Fruit fly (Drosophila melanogaster) whole organism, embryonic: ENCODE measurements around the gene CG9775.
A peak's percentile ranks its signal among the peaks of the same experiment; 100 is the strongest.

Experiments
- ATbp ChIP-seq: fragments of 200-800 bp; sonication (Bioruptor generic); optimal IDR thresholded peaks from 2 replicates; lab custom pipeline; 2017; ENCODE audit warnings: missing biosample characterization, mild to moderate bottlenecking, missing genetic modification characterization, missing genetic modification reagents
- CG10274 ChIP-seq: fragments of 200-800 bp; sonication (Bioruptor generic); optimal IDR thresholded peaks from 3 replicates; lab custom pipeline; 2017; ENCODE audit warnings: missing biosample characterization, mild to moderate bottlenecking, missing genetic modification characterization
- CG12104 ChIP-seq: fragments of 200-800 bp; sonication (Bioruptor generic); optimal IDR thresholded peaks from 3 replicates; lab custom pipeline; 2016; ENCODE audit warnings: missing biosample characterization, missing genetic modification characterization
- CG12659 ChIP-seq: fragments of 200-800 bp; sonication (Bioruptor generic); optimal IDR thresholded peaks from 3 replicates; lab custom pipeline; 2017; ENCODE audit warnings: mild to moderate bottlenecking, missing biosample characterization, missing genetic modification reagents, missing genetic modification characterization
- CG12769 ChIP-seq: fragments of 200-800 bp; sonication (Bioruptor generic); optimal IDR thresholded peaks from 2 replicates; lab custom pipeline; 2019; ENCODE audit warnings: missing biosample characterization, mild to moderate bottlenecking, missing genetic modification characterization, moderate library complexity
- CG15479 ChIP-seq: fragments of 200-800 bp; sonication (Bioruptor generic); optimal IDR thresholded peaks from 3 replicates; lab custom pipeline; 2019; ENCODE audit warnings: missing biosample characterization, mild to moderate bottlenecking, missing genetic modification characterization, moderate library complexity
- CG17328 ChIP-seq: fragments of 200-800 bp; sonication (Bioruptor generic); IDR thresholded peaks from 2 replicates; pipeline ENCODE4 v1.3.6; 2022; ENCODE audit warnings: missing biosample characterization, missing genetic modification characterization
- CG17612 ChIP-seq: fragments of 200-800 bp; sonication (Bioruptor generic); IDR thresholded peaks from 2 replicates; pipeline ENCODE4 v1.3.6; 2022; ENCODE audit warnings: missing biosample characterization, missing genetic modification characterization
- CG18262 ChIP-seq: fragments of 200-800 bp; optimal IDR thresholded peaks from 3 replicates; lab custom pipeline; 2019; ENCODE audit warnings: missing biosample characterization, mild to moderate bottlenecking, missing genetic modification characterization, moderate library complexity
- CG18764 ChIP-seq: fragments of 200-800 bp; sonication (Bioruptor generic); optimal IDR thresholded peaks from 3 replicates; lab custom pipeline; 2016; ENCODE audit warnings: missing biosample characterization, missing genetic modification characterization
- CG2199 ChIP-seq: fragments of 200-800 bp; sonication (Bioruptor generic); IDR thresholded peaks from 3 replicates; pipeline ENCODE4 v1.3.6; 2022; ENCODE audit warnings: missing biosample characterization, missing genetic modification characterization
- CG32532 ChIP-seq: fragments of 200-800 bp; sonication (Bioruptor generic); IDR thresholded peaks from 2 replicates; pipeline ENCODE4 v1.3.6; 2022; ENCODE audit warnings: missing biosample characterization, missing genetic modification characterization
- CG34422 ChIP-seq: fragments of 200-800 bp; sonication (Bioruptor generic); IDR thresholded peaks from 3 replicates; pipeline ENCODE4 v1.3.6; 2022; ENCODE audit warnings: missing biosample characterization, missing genetic modification characterization
- CG42726 ChIP-seq: fragments of 200-800 bp; sonication (Bioruptor generic); IDR thresholded peaks from 2 replicates; pipeline ENCODE4 v1.3.6; 2022; ENCODE audit warnings: missing biosample characterization, missing genetic modification characterization; ENCODE audit not compliant: partially characterized antibody
- CG5953 ChIP-seq: fragments of 200-800 bp; sonication (Bioruptor generic); IDR thresholded peaks from 2 replicates; pipeline ENCODE4 v1.3.6; 2022; ENCODE audit warnings: missing biosample characterization, missing genetic modification characterization
- CG7839 ChIP-seq: fragments of 200-800 bp; sonication (Bioruptor generic); optimal IDR thresholded peaks from 3 replicates; lab custom pipeline; 2018; ENCODE audit warnings: missing biosample characterization, mild to moderate bottlenecking, missing genetic modification characterization, moderate library complexity
- CG8944 ChIP-seq: fragments of 200-800 bp; sonication (Bioruptor generic); optimal IDR thresholded peaks from 3 replicates; lab custom pipeline; 2016; ENCODE audit warnings: missing biosample characterization, missing genetic modification characterization
- CG9932 ChIP-seq: fragments of 200-800 bp; sonication (Bioruptor generic); IDR thresholded peaks from 2 replicates; pipeline ENCODE4 v1.3.6; 2022; ENCODE audit warnings: missing biosample characterization, missing genetic modification characterization
- CkIIα-i1 ChIP-seq: fragments of 200-800 bp; sonication (Bioruptor generic); IDR thresholded peaks from 2 replicates; pipeline ENCODE4 v1.3.6; 2022; ENCODE audit warnings: missing biosample characterization, missing genetic modification characterization
- H2.0 ChIP-seq: fragments of 200-800 bp; sonication (Bioruptor generic); IDR thresholded peaks from 2 replicates; pipeline ENCODE4 v1.3.6; 2022; ENCODE audit warnings: missing biosample characterization, missing genetic modification characterization
- HmgZ ChIP-seq: fragments of 200-800 bp; sonication (Bioruptor generic); optimal IDR thresholded peaks from 2 replicates; lab custom pipeline; 2018; ENCODE audit warnings: missing biosample characterization, mild to moderate bottlenecking, missing genetic modification characterization
- Lim3 ChIP-seq: fragments of 200-800 bp; sonication (Bioruptor generic); IDR thresholded peaks from 2 replicates; pipeline ENCODE4 v1.3.6; 2022; ENCODE audit warnings: missing biosample characterization, missing genetic modification characterization
- Med ChIP-seq: fragments of 200-800 bp; sonication (Bioruptor generic); peaks from one replicate; lab custom pipeline; 2016; ENCODE audit warnings: missing biosample characterization, missing genetic modification characterization, mild to moderate bottlenecking, inconsistent platforms, moderate library complexity
- Mes4 ChIP-seq: fragments of 200-800 bp; sonication (Bioruptor generic); optimal IDR thresholded peaks from 2 replicates; lab custom pipeline; 2016; ENCODE audit warnings: missing biosample characterization, missing genetic modification characterization
- Rfx ChIP-seq: fragments of 200-800 bp; sonication (Bioruptor generic); IDR thresholded peaks from 2 replicates; pipeline ENCODE4 v1.3.6; 2022; ENCODE audit warnings: missing biosample characterization, missing genetic modification characterization
- Side ChIP-seq: fragments of 200-800 bp; sonication (Bioruptor generic); optimal IDR thresholded peaks from 2 replicates; lab custom pipeline; 2016; ENCODE audit warnings: missing biosample characterization, missing genetic modification characterization
- Six4 ChIP-seq: fragments of 200-800 bp; sonication (Bioruptor generic); optimal IDR thresholded peaks from 2 replicates; lab custom pipeline; 2016; ENCODE audit warnings: missing biosample characterization, missing genetic modification characterization
- Spps ChIP-seq: fragments of 200-800 bp; sonication (Bioruptor generic); optimal IDR thresholded peaks from 2 replicates; lab custom pipeline; 2018; ENCODE audit warnings: missing biosample characterization, mild to moderate bottlenecking, missing genetic modification characterization
- bcd ChIP-seq: fragments of 200-800 bp; sonication (Bioruptor generic); optimal IDR thresholded peaks from 2 replicates; lab custom pipeline; 2017; ENCODE audit warnings: missing biosample characterization, mild to moderate bottlenecking, missing genetic modification characterization
- cato ChIP-seq: fragments of 200-800 bp; sonication (Bioruptor generic); optimal IDR thresholded peaks from 2 replicates; lab custom pipeline; 2016; ENCODE audit warnings: missing biosample characterization, missing genetic modification characterization, borderline replicate concordance
- caup ChIP-seq: fragments of 200-800 bp; sonication (Bioruptor generic); optimal IDR thresholded peaks from 3 replicates; lab custom pipeline; 2017; ENCODE audit warnings: missing biosample characterization, mild to moderate bottlenecking, missing genetic modification characterization, moderate library complexity; ENCODE audit not compliant: severe bottlenecking
- chinmo ChIP-seq: fragments of 200-800 bp; sonication (Bioruptor generic); IDR thresholded peaks from 4 replicates; pipeline ENCODE4 v1.3.6; 2022; ENCODE audit warnings: missing biosample characterization, missing genetic modification characterization; ENCODE audit not compliant: partially characterized antibody
- dm ChIP-seq: fragments of 200-800 bp; sonication (Bioruptor generic); optimal IDR thresholded peaks from 3 replicates; lab custom pipeline; 2016; ENCODE audit warnings: missing biosample characterization, missing genetic modification characterization
- esg ChIP-seq: fragments of 200-800 bp; sonication (Bioruptor generic); conservative IDR thresholded peaks from 2 replicates; pipeline ENCODE4 v1.3.6; 2022; ENCODE audit warnings: missing biosample characterization, missing genetic modification characterization
- ftz-f1 ChIP-seq: fragments of 200-800 bp; sonication (Bioruptor generic); optimal IDR thresholded peaks from 2 replicates; lab custom pipeline; 2016; ENCODE audit warnings: missing biosample characterization, missing genetic modification characterization
- gfzf ChIP-seq: fragments of 200-800 bp; sonication (Bioruptor generic); optimal IDR thresholded peaks from 2 replicates; lab custom pipeline; 2016; ENCODE audit warnings: missing biosample characterization, mild to moderate bottlenecking, missing genetic modification characterization, moderate library complexity
- ham ChIP-seq: fragments of 200-800 bp; sonication (Bioruptor generic); IDR thresholded peaks from 2 replicates; pipeline ENCODE4 v1.3.6; 2022; ENCODE audit warnings: missing biosample characterization, missing genetic modification characterization
- lab ChIP-seq: fragments of 200-800 bp; sonication (Bioruptor generic); optimal IDR thresholded peaks from 3 replicates; lab custom pipeline; 2017; ENCODE audit warnings: missing biosample characterization, missing genetic modification characterization, mild to moderate bottlenecking, moderate library complexity, missing genetic modification reagents
- lmd ChIP-seq: fragments of 200-800 bp; sonication (Bioruptor generic); IDR thresholded peaks from 2 replicates; pipeline ENCODE4 v1.3.6; 2022; ENCODE audit warnings: missing biosample characterization, missing genetic modification characterization
- mam ChIP-seq: fragments of 200-800 bp; sonication (Bioruptor generic); optimal IDR thresholded peaks from 3 replicates; lab custom pipeline; 2016; ENCODE audit warnings: missing biosample characterization, missing genetic modification characterization
- pnt ChIP-seq: fragments of 200-800 bp; sonication (Bioruptor generic); optimal IDR thresholded peaks from 3 replicates; lab custom pipeline; 2016; ENCODE audit warnings: missing biosample characterization, missing genetic modification characterization
- psq ChIP-seq: fragments of 200-800 bp; sonication (Bioruptor generic); optimal IDR thresholded peaks from 2 replicates; lab custom pipeline; 2017; ENCODE audit warnings: missing biosample characterization, missing genetic modification characterization
- rib ChIP-seq: fragments of 200-800 bp; sonication (Bioruptor generic); IDR thresholded peaks from 2 replicates; pipeline ENCODE4 v1.3.6; 2022; ENCODE audit warnings: missing biosample characterization, missing genetic modification characterization
- ro ChIP-seq: fragments of 200-800 bp; sonication (Bioruptor generic); IDR thresholded peaks from 2 replicates; pipeline ENCODE4 v1.3.6; 2022; ENCODE audit warnings: missing biosample characterization, missing genetic modification characterization
- sd ChIP-seq: fragments of 200-800 bp; sonication (Bioruptor generic); optimal IDR thresholded peaks from 3 replicates; lab custom pipeline; 2018; ENCODE audit warnings: missing biosample characterization, mild to moderate bottlenecking, missing genetic modification characterization, moderate library complexity
- sr ChIP-seq: fragments of 200-800 bp; sonication (Bioruptor generic); IDR thresholded peaks from 3 replicates; pipeline ENCODE4 v1.3.6; 2022; ENCODE audit warnings: missing biosample characterization, missing genetic modification characterization
- stc ChIP-seq: fragments of 200-800 bp; sonication (Bioruptor generic); IDR thresholded peaks from 2 replicates; pipeline ENCODE4 v1.3.6; 2022; ENCODE audit warnings: missing biosample characterization, missing genetic modification characterization
- stwl ChIP-seq: fragments of 200-800 bp; sonication (Bioruptor generic); optimal IDR thresholded peaks from 3 replicates; lab custom pipeline; 2018; ENCODE audit warnings: missing biosample characterization, mild to moderate bottlenecking, missing genetic modification characterization, moderate library complexity
- ttk ChIP-seq: fragments of 200-800 bp; sonication (Bioruptor generic); IDR thresholded peaks from 2 replicates; pipeline ENCODE4 v2.1.2; 2022; ENCODE audit warnings: missing biosample characterization, missing genetic modification characterization
- twi ChIP-seq: fragments of 200-800 bp; optimal IDR thresholded peaks from 2 replicates; lab custom pipeline; 2019; ENCODE audit warnings: missing biosample characterization, mild to moderate bottlenecking, missing genetic modification characterization, moderate library complexity

The CG9775 gene

dm6 chr3R:4649880-4650493 lies 8.3 kb upstream of the CG9775 start (continued):
- peak; percentile 88 for TF ChIP-seq psq (GFP tag; lab: Kevin White, UChicago)
- 0 out of 2 replicates have a peak, but pooled peaks have one; percentile 30 for TF ChIP-seq rib (GFP tag; lab: Robert Waterston, UW)
- TF ChIP-seq ttk = no peak
- TF ChIP-seq CG18764 (GFP tag; lab: Kevin White, UChicago) = no peak
- TF ChIP-seq CG17328 (GFP tag; lab: Robert Waterston, UW) = no peak
- no peak for TF ChIP-seq CG17612 (GFP tag; lab: Robert Waterston, UW)
- TF ChIP-seq Med (GFP tag; lab: Kevin White, UChicago) = peak; percentile 18
- no peak for TF ChIP-seq lab (GFP tag; lab: Kevin White, UChicago)
- no peak for TF ChIP-seq Spps (tag; lab: Kevin White, UChicago)
- TF ChIP-seq CG7839 = no peak
- no peak for TF ChIP-seq lmd (GFP tag; lab: Robert Waterston, UW)
- TF ChIP-seq CG12659 (GFP tag; lab: Kevin White, UChicago) = no peak
- TF ChIP-seq chinmo (GFP tag; lab: Robert Waterston, UW) = 0 out of 4 replicates have a peak, but pooled peaks have one; percentile 52
- TF ChIP-seq Rfx (GFP tag; lab: Robert Waterston, UW) = peak; percentile 16; the same call in 1 of the 2 replicates
- no peak for TF ChIP-seq stc (GFP tag; lab: Robert Waterston, UW)
- peak; percentile 36 for TF ChIP-seq CG15479 (GFP tag; lab: Kevin White, UChicago)
- TF ChIP-seq Six4 (GFP tag; lab: Kevin White, UChicago) = no peak
- no peak for TF ChIP-seq CG8944 (GFP tag; lab: Kevin White, UChicago)
- TF ChIP-seq gfzf (GFP tag; lab: Kevin White, UChicago) = no peak
- TF ChIP-seq CG12769 = peak; percentile 5
- TF ChIP-seq bcd (GFP tag; lab: Kevin White, UChicago) = no peak
- no peak for TF ChIP-seq CG18262 (tag; lab: Kevin White, UChicago)
- no peak for TF ChIP-seq CG9932 (GFP tag; lab: Robert Waterston, UW)
- TF ChIP-seq ATbp (GFP tag; lab: Kevin White, UChicago) = no peak
- peak; percentile 76 for TF ChIP-seq ftz-f1 (GFP tag; lab: Kevin White, UChicago)
- TF ChIP-seq Side (GFP tag; lab: Kevin White, UChicago) = no peak
- TF ChIP-seq ham (GFP tag; lab: Robert Waterston, UW) = no peak
- TF ChIP-seq stwl = no peak
- no peak for TF ChIP-seq cato (GFP tag; lab: Kevin White, UChicago)
- no peak for TF ChIP-seq CG42726 (GFP tag; lab: Robert Waterston, UW)
- no peak for TF ChIP-seq Mes4 (GFP tag; lab: Kevin White, UChicago)
- TF ChIP-seq twi (tag; lab: Kevin White, UChicago) = peak; percentile 36
- TF ChIP-seq pnt (GFP tag; lab: Kevin White, UChicago) = no peak
- no peak for TF ChIP-seq HmgZ (tag; lab: Kevin White, UChicago)
- TF ChIP-seq esg = no peak
- no peak for TF ChIP-seq dm
- no peak for TF ChIP-seq caup (GFP tag; lab: Kevin White, UChicago)
- TF ChIP-seq Lim3 (GFP tag; lab: Robert Waterston, UW) = no peak
- no peak for TF ChIP-seq CkIIα-i1 (GFP tag; lab: Robert Waterston, UW)
- TF ChIP-seq mam (GFP tag; lab: Kevin White, UChicago) = no peak
- TF ChIP-seq sr (GFP tag; lab: Robert Waterston, UW) = peak; percentile 85
- TF ChIP-seq CG34422 (GFP tag; lab: Robert Waterston, UW) = peak; percentile 42; the same call in 1 of the 3 replicates
- TF ChIP-seq CG32532 (GFP tag; lab: Robert Waterston, UW) = peak; percentile 16; the same call in 1 of the 2 replicates
- no peak for TF ChIP-seq H2.0 (GFP tag; lab: Robert Waterston, UW)
- TF ChIP-seq CG10274 = no peak
- no peak for TF ChIP-seq CG2199 (GFP tag; lab: Robert Waterston, UW)
- no peak for TF ChIP-seq CG12104
- TF ChIP-seq sd (tag; lab: Kevin White, UChicago) = peak; percentile 4
- no peak for TF ChIP-seq CG5953 (GFP tag; lab: Robert Waterston, UW)
- no peak for TF ChIP-seq ro (GFP tag; lab: Robert Waterston, UW)
